Fruit fly (Drosophila melanogaster): ENCODE results near the gene CG33920.

DNA sequence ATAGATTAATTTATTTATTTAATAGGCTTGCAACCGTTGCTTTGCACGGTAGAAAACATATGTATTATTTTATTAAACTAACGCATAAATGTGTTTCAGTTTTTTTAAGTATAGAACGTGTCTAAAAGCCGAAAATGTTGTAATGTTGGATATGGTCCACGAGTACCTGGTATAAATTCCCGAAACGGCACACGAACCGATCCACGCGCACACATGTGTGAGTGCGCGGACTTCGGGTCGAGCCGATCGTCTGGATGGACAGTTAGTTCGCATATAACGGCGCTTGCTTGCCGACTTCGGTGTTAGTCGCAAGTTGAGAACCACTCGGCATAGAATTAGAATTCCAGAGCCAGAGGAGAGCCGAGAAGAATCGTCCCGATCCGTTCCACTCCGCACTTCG, 3.7 kb upstream of the CG33920 start, which contains the start of gene Alp4:
- TF ChIP-seq psq (optimal IDR thresholded peaks at IDR 0.05) (no peak), pan (optimal IDR thresholded peaks at IDR 0.05) (no peak), usp (GFP tag; optimal IDR thresholded peaks at IDR 0.05) (no peak), CG8478 (optimal IDR thresholded peaks at IDR 0.05) (no peak)
